Worm (Caenorhabditis elegans) whole organism, late embryonic: ENCODE data around the gene T21B10.4.

Experiments
- C08G9.2 ChIP-seq: sonication (generic microtip); optimal IDR thresholded peaks from 2 replicates; lab custom pipeline; 2016; ENCODE audit warnings: mild to moderate bottlenecking, missing genetic modification characterization, moderate library complexity, missing compliant biosample characterization
- C38D4.7 ChIP-seq: fragments of 200-800 bp; sonication (Bioruptor generic); optimal IDR thresholded peaks from 2 replicates; lab custom pipeline; 2018; ENCODE audit warnings: mild to moderate bottlenecking, missing genetic modification characterization, moderate library complexity, missing compliant biosample characterization
- K09A11.1 ChIP-seq: sonication (generic microtip); optimal IDR thresholded peaks from 2 replicates; lab custom pipeline; 2017; ENCODE audit warnings: antibody characterized with exemption, mild to moderate bottlenecking, missing genetic modification characterization, missing compliant biosample characterization; ENCODE audit not compliant: insufficient read depth
- ceh-9 ChIP-seq: sonication (generic microtip); optimal IDR thresholded peaks from 2 replicates; lab custom pipeline; 2016; ENCODE audit warnings: mild to moderate bottlenecking, missing genetic modification characterization, inconsistent platforms, missing compliant biosample characterization
- dmd-4 ChIP-seq: sonication (generic microtip); optimal IDR thresholded peaks from 2 replicates; lab custom pipeline; 2016; ENCODE audit warnings: borderline replicate concordance, missing genetic modification characterization, missing compliant biosample characterization
- fkh-10 ChIP-seq: fragments of 150-350 bp; optimal IDR thresholded peaks from 2 replicates; lab custom pipeline; 2014; ENCODE audit warnings: missing biosample characterization, missing genetic modification reagents, missing genetic modification characterization
- hlh-13 ChIP-seq: fragments of 200-800 bp; sonication (Bioruptor generic); optimal IDR thresholded peaks from 2 replicates; lab custom pipeline; 2018; ENCODE audit warnings: mild to moderate bottlenecking, missing genetic modification characterization, missing compliant biosample characterization
- lin-11 ChIP-seq: fragments of 200-800 bp; sonication (Bioruptor generic); optimal IDR thresholded peaks from 2 replicates; lab custom pipeline; 2018; ENCODE audit warnings: mild to moderate bottlenecking, missing genetic modification characterization, missing compliant biosample characterization
- madf-2 ChIP-seq: sonication (generic microtip); optimal IDR thresholded peaks from 2 replicates; lab custom pipeline; 2017; ENCODE audit warnings: missing genetic modification characterization, missing compliant biosample characterization
- mec-3 ChIP-seq: sonication (generic microtip); optimal IDR thresholded peaks from 2 replicates; lab custom pipeline; 2016; ENCODE audit warnings: borderline replicate concordance, missing genetic modification characterization, missing compliant biosample characterization
- nfya-1 ChIP-seq: sonication (generic microtip); optimal IDR thresholded peaks from 2 replicates; lab custom pipeline; 2017; ENCODE audit warnings: missing genetic modification characterization, mild to moderate bottlenecking, missing compliant biosample characterization, antibody characterized with exemption, moderate library complexity
- nhr-11 ChIP-seq: fragments of 150-350 bp; optimal IDR thresholded peaks from 2 replicates; lab custom pipeline; 2014; ENCODE audit warnings: missing biosample characterization, missing genetic modification characterization
- ref-2 ChIP-seq: sonication (generic microtip); optimal IDR thresholded peaks from 2 replicates; lab custom pipeline; 2016; ENCODE audit warnings: missing genetic modification characterization, missing compliant biosample characterization
- unc-55 ChIP-seq: sonication (generic microtip); optimal IDR thresholded peaks from 2 replicates; lab custom pipeline; 2017; ENCODE audit warnings: missing biosample characterization, missing genetic modification reagents, missing genetic modification characterization

ce11 chrII:8916656-8917055 is 24.0 kb upstream of the T21B10.4 start:
- TF ChIP-seq hlh-13 (GFP tag; lab: Kevin White, UChicago) (no peak), ceh-9 (tag; lab: Kevin White, UChicago) (no peak), mec-3 (no peak), lin-11 (no peak), nhr-11 (no peak), C38D4.7 (GFP tag; lab: Kevin White, UChicago) (no peak), ref-2 (no peak), madf-2 (tag; lab: Kevin White, UChicago) (no peak), fkh-10 (GFP tag; lab: Kevin White, UChicago) (no peak), unc-55 (no peak), nfya-1 (tag; lab: Kevin White, UChicago) (no peak), K09A11.1 (tag; lab: Kevin White, UChicago) (no peak), C08G9.2 (tag; lab: Kevin White, UChicago) (no peak), dmd-4 (tag; lab: Kevin White, UChicago) (no peak)
